Fruit fly (Drosophila melanogaster) whole organism, embryonic: ENCODE measurements around the gene CG12256.

Source experiments
- CG16813 ChIP-seq: fragments of 200-800 bp; sonication (Bioruptor generic); IDR thresholded peaks from 3 replicates; pipeline ENCODE4 v1.3.6; 2022; ENCODE audit warnings: missing biosample characterization, missing genetic modification characterization; ENCODE audit not compliant: partially characterized antibody
- CG8944 ChIP-seq: fragments of 200-800 bp; sonication (Bioruptor generic); optimal IDR thresholded peaks from 3 replicates; lab custom pipeline; 2016; ENCODE audit warnings: missing biosample characterization, missing genetic modification characterization
- Xbp1 ChIP-seq: fragments of 200-800 bp; sonication (Bioruptor generic); optimal IDR thresholded peaks from 3 replicates; lab custom pipeline; 2016; ENCODE audit warnings: missing biosample characterization, mild to moderate bottlenecking, missing genetic modification characterization
- bigmax ChIP-seq: fragments of 200-800 bp; sonication (Bioruptor generic); optimal IDR thresholded peaks from 2 replicates; lab custom pipeline; 2018; ENCODE audit warnings: missing biosample characterization, mild to moderate bottlenecking, missing genetic modification characterization
- pfk ChIP-seq: fragments of 200-800 bp; sonication (Bioruptor generic); optimal IDR thresholded peaks from 2 replicates; lab custom pipeline; 2018; ENCODE audit warnings: missing biosample characterization, mild to moderate bottlenecking, missing genetic modification characterization, moderate library complexity
- ranshi ChIP-seq: fragments of 200-800 bp; sonication (Bioruptor generic); IDR thresholded peaks from 2 replicates; pipeline ENCODE4 v1.3.6; 2022; ENCODE audit warnings: missing biosample characterization, missing genetic modification characterization

- TF ChIP-seq CG8944 (no peak), bigmax (no peak), ranshi (GFP tag; lab: Robert Waterston, UW) (no peak), pfk (GFP tag; lab: Kevin White, UChicago) (no peak), Xbp1 (GFP tag; lab: Kevin White, UChicago) (peak; percentile 4), CG16813 (GFP tag; lab: Robert Waterston, UW) (peak; percentile 47; the same call in 2 of the 3 replicates)
Observed at dm6 chr3R:12222093-12222492, 4.0 kb downstream of the CG12256 start, which contains the start of gene Rsbp15.
